Worm (Caenorhabditis elegans) whole organism, mixed stage, embryonic: ENCODE measurements around the gene F07C6.6.

ENCODE experiments used
- M03D4.4 ChIP-seq: sonication (generic microtip); optimal IDR thresholded peaks from 2 replicates; lab custom pipeline; 2017; ENCODE audit warnings: mild to moderate bottlenecking, missing genetic modification characterization, missing compliant biosample characterization
- bed-3 ChIP-seq: fragments of 200-800 bp; sonication (Bioruptor generic); optimal IDR thresholded peaks from 3 replicates; lab custom pipeline; 2018; ENCODE audit warnings: mild to moderate bottlenecking, missing genetic modification characterization, moderate library complexity, missing compliant biosample characterization
- blmp-1 ChIP-seq: fragments of 150-350 bp; optimal IDR thresholded peaks from 2 replicates; lab custom pipeline; 2014; ENCODE audit warnings: missing biosample characterization, missing genetic modification characterization
- ceh-43 ChIP-seq: fragments of 200-800 bp; sonication (Bioruptor generic); optimal IDR thresholded peaks from 2 replicates; lab custom pipeline; 2018; ENCODE audit warnings: mild to moderate bottlenecking, missing genetic modification characterization, moderate library complexity, missing compliant biosample characterization
- ceh-83 ChIP-seq: fragments of 200-800 bp; sonication (Bioruptor generic); optimal IDR thresholded peaks from 2 replicates; lab custom pipeline; 2018; ENCODE audit warnings: mild to moderate bottlenecking, missing genetic modification characterization, missing compliant biosample characterization
- ces-1 ChIP-seq: fragments of 150-350 bp; optimal IDR thresholded peaks from 2 replicates; lab custom pipeline; 2014; ENCODE audit warnings: missing biosample characterization, missing genetic modification reagents, missing genetic modification characterization
- drap-1 ChIP-seq: fragments of 200-800 bp; sonication (Bioruptor generic); optimal IDR thresholded peaks from 3 replicates; lab custom pipeline; 2018; ENCODE audit warnings: mild to moderate bottlenecking, missing genetic modification characterization, missing compliant biosample characterization
- elt-1 ChIP-seq: sonication (generic microtip); optimal IDR thresholded peaks from 2 replicates; lab custom pipeline; 2017; ENCODE audit warnings: missing genetic modification characterization, mild to moderate bottlenecking, missing compliant biosample characterization, antibody characterized with exemption, moderate library complexity, borderline replicate concordance; ENCODE audit not compliant: insufficient read depth
- elt-3 ChIP-seq: fragments of 150-350 bp; optimal IDR thresholded peaks from 2 replicates; lab custom pipeline; 2014; ENCODE audit warnings: missing biosample characterization, missing genetic modification characterization
- flh-1 ChIP-seq: fragments of 200-800 bp; sonication (Bioruptor generic); optimal IDR thresholded peaks from 2 replicates; lab custom pipeline; 2018; ENCODE audit warnings: mild to moderate bottlenecking, missing genetic modification characterization, moderate library complexity, missing compliant biosample characterization
- ham-2 ChIP-seq: fragments of 200-800 bp; sonication (Bioruptor generic); optimal IDR thresholded peaks from 2 replicates; lab custom pipeline; 2018; ENCODE audit warnings: mild to moderate bottlenecking, missing genetic modification characterization, missing compliant biosample characterization
- hlh-1 ChIP-seq: fragments of 150-350 bp; optimal IDR thresholded peaks from 2 replicates; lab custom pipeline; 2014; ENCODE audit warnings: missing biosample characterization, missing genetic modification reagents, missing genetic modification characterization
- lin-13 ChIP-seq: fragments of 150-350 bp; optimal IDR thresholded peaks from 2 replicates; lab custom pipeline; 2014; ENCODE audit warnings: missing biosample characterization, missing genetic modification characterization
- lin-32 ChIP-seq: fragments of 200-800 bp; sonication (Bioruptor generic); optimal IDR thresholded peaks from 2 replicates; lab custom pipeline; 2018; ENCODE audit warnings: mild to moderate bottlenecking, missing genetic modification characterization, missing compliant biosample characterization
- lsy-2 ChIP-seq: fragments of 150-350 bp; optimal IDR thresholded peaks from 2 replicates; lab custom pipeline; 2014; ENCODE audit warnings: missing biosample characterization, missing genetic modification characterization
- mab-5 ChIP-seq: fragments of 150-350 bp; optimal IDR thresholded peaks from 2 replicates; lab custom pipeline; 2014; ENCODE audit warnings: missing biosample characterization, missing genetic modification characterization
- mep-1 ChIP-seq: fragments of 150-350 bp; optimal IDR thresholded peaks from 2 replicates; lab custom pipeline; 2017; ENCODE audit warnings: missing biosample characterization, missing genetic modification reagents, missing genetic modification characterization, inconsistent platforms
- mls-2 ChIP-seq: sonication (generic microtip); optimal IDR thresholded peaks from 2 replicates; lab custom pipeline; 2016; ENCODE audit warnings: mild to moderate bottlenecking, missing genetic modification characterization, moderate library complexity, missing compliant biosample characterization
- nhr-12 ChIP-seq: fragments of 150-350 bp; optimal IDR thresholded peaks from 2 replicates; lab custom pipeline; 2014; ENCODE audit warnings: missing biosample characterization, missing genetic modification characterization
- nhr-2 ChIP-seq: fragments of 150-350 bp; optimal IDR thresholded peaks from 2 replicates; lab custom pipeline; 2014; ENCODE audit warnings: missing biosample characterization, missing genetic modification characterization
- nhr-237 ChIP-seq: fragments of 150-350 bp; optimal IDR thresholded peaks from 2 replicates; lab custom pipeline; 2014; ENCODE audit warnings: missing biosample characterization, missing genetic modification characterization
- nhr-76 ChIP-seq: sonication (generic microtip); optimal IDR thresholded peaks from 2 replicates; lab custom pipeline; 2017; ENCODE audit warnings: missing biosample characterization, missing genetic modification characterization
- pha-4 ChIP-seq: fragments of 150-350 bp; optimal IDR thresholded peaks from 2 replicates; lab custom pipeline; 2018; ENCODE audit warnings: missing biosample characterization, missing genetic modification reagents, missing genetic modification characterization
- sem-2 ChIP-seq: fragments of 200-800 bp; sonication (Bioruptor generic); optimal IDR thresholded peaks from 2 replicates; lab custom pipeline; 2018; ENCODE audit warnings: mild to moderate bottlenecking, missing genetic modification characterization, missing compliant biosample characterization
- snpc-4 ChIP-seq: fragments of 150-350 bp; optimal IDR thresholded peaks from 2 replicates; lab custom pipeline; 2014; ENCODE audit warnings: missing biosample characterization, missing genetic modification characterization
- sptf-1 ChIP-seq: sonication (generic microtip); optimal IDR thresholded peaks from 2 replicates; lab custom pipeline; 2017; ENCODE audit warnings: mild to moderate bottlenecking, missing genetic modification characterization, moderate library complexity, missing compliant biosample characterization
- tbx-8 ChIP-seq: fragments of 200-800 bp; sonication (Bioruptor generic); optimal IDR thresholded peaks from 2 replicates; lab custom pipeline; 2018; ENCODE audit warnings: mild to moderate bottlenecking, missing genetic modification characterization, moderate library complexity, missing compliant biosample characterization
- unc-120 ChIP-seq: sonication (generic microtip); optimal IDR thresholded peaks from 2 replicates; lab custom pipeline; 2017; ENCODE audit warnings: missing genetic modification characterization, missing compliant biosample characterization; ENCODE audit not compliant: poor library complexity, severe bottlenecking
- unc-39 ChIP-seq: fragments of 150-350 bp; optimal IDR thresholded peaks from 2 replicates; lab custom pipeline; 2014; ENCODE audit warnings: missing biosample characterization, missing genetic modification characterization
- unc-62 ChIP-seq: fragments of 150-350 bp; optimal IDR thresholded peaks from 2 replicates; lab custom pipeline; 2014; ENCODE audit warnings: missing biosample characterization, missing genetic modification reagents, missing genetic modification characterization
- zip-8 ChIP-seq: fragments of 150-350 bp; optimal IDR thresholded peaks from 2 replicates; lab custom pipeline; 2014; ENCODE audit warnings: missing biosample characterization, missing genetic modification characterization
- ztf-11 ChIP-seq: fragments of 150-350 bp; optimal IDR thresholded peaks from 2 replicates; lab custom pipeline; 2014; ENCODE audit warnings: missing biosample characterization, missing genetic modification characterization

F07C6.6 gene

ce11 chrIV:12754170-12754569 lies 38.4 kb upstream of the F07C6.6 start:
- no peak for TF ChIP-seq blmp-1
- TF ChIP-seq mep-1: no peak
- TF ChIP-seq bed-3 (GFP tag; lab: Kevin White, UChicago): no peak
- no peak for TF ChIP-seq nhr-237 (tag; lab: Kevin White, UChicago)
- TF ChIP-seq lsy-2 (tag; lab: Kevin White, UChicago): no peak
- TF ChIP-seq M03D4.4 (tag; lab: Kevin White, UChicago): no peak
- no peak for TF ChIP-seq mab-5
- no peak for TF ChIP-seq nhr-2 (tag; lab: Kevin White, UChicago)
- TF ChIP-seq nhr-12 (tag; lab: Kevin White, UChicago): no peak
- no peak for TF ChIP-seq ceh-83 (GFP tag; lab: Kevin White, UChicago)
- no peak for TF ChIP-seq drap-1 (GFP tag; lab: Kevin White, UChicago)
- no peak for TF ChIP-seq snpc-4 (tag; lab: Kevin White, UChicago)
- no peak for TF ChIP-seq unc-39 (tag; lab: Kevin White, UChicago)
- TF ChIP-seq flh-1 (GFP tag; lab: Kevin White, UChicago): no peak
- TF ChIP-seq pha-4 (tag; lab: Kevin White, UChicago): no peak
- no peak for TF ChIP-seq ceh-43 (GFP tag; lab: Kevin White, UChicago)
- TF ChIP-seq, all 35 proteins: peak for 0

- TF ChIP-seq unc-39 (tag; lab: Kevin White, UChicago): no peak
- peak; percentile 93 for TF ChIP-seq zip-8 (tag; lab: Kevin White, UChicago)
Measured at ce11 chrIV:12755641-12756040, 37.0 kb upstream of the F07C6.6 start.

ce11 chrIV:12757470-12757869 lies 35.1 kb upstream of the F07C6.6 start, which contains the start of gene flp-9:
TSS of gene flp-9 (minus strand) at chrIV:12757570.
- no peak for TF ChIP-seq lsy-2 (tag; lab: Kevin White, UChicago)
- TF ChIP-seq flh-1 (GFP tag; lab: Kevin White, UChicago): no peak
- no peak for TF ChIP-seq unc-62
- TF ChIP-seq nhr-76 (tag; lab: Kevin White, UChicago): no peak

ce11 chrIV:12762782-12763181 lies 29.8 kb upstream of the F07C6.6 start:
- no peak for TF ChIP-seq blmp-1
- TF ChIP-seq lin-13: no peak
- no peak for TF ChIP-seq unc-120 (tag; lab: Kevin White, UChicago)
- TF ChIP-seq ces-1: peak; percentile 83
- TF ChIP-seq tbx-8 (GFP tag; lab: Kevin White, UChicago): no peak

ce11 chrIV:12765067-12765466 lies 27.5 kb upstream of the F07C6.6 start, which contains the start of gene ZK897.10:
TSS of gene ZK897.10 (plus strand) at chrIV:12765351.
- TF ChIP-seq bed-3 (GFP tag; lab: Kevin White, UChicago) (no peak), pha-4 (tag; lab: Kevin White, UChicago) (no peak), lin-13 (no peak), nhr-237 (tag; lab: Kevin White, UChicago) (no peak), sem-2 (GFP tag; lab: Kevin White, UChicago) (no peak), flh-1 (GFP tag; lab: Kevin White, UChicago) (no peak), mab-5 (no peak), unc-39 (tag; lab: Kevin White, UChicago) (no peak), lsy-2 (tag; lab: Kevin White, UChicago) (no peak), elt-3 (tag; lab: Kevin White, UChicago) (no peak), blmp-1 (no peak), ztf-11 (tag; lab: Kevin White, UChicago) (no peak), elt-1 (tag; lab: Kevin White, UChicago) (no peak), hlh-1 (tag; lab: Kevin White, UChicago) (no peak), mls-2 (tag; lab: Kevin White, UChicago) (no peak), M03D4.4 (tag; lab: Kevin White, UChicago) (no peak), ces-1 (no peak), lin-32 (GFP tag; lab: Kevin White, UChicago) (no peak), mep-1 (no peak)

- TF ChIP-seq tbx-8 (GFP tag; lab: Kevin White, UChicago): no peak
- TF ChIP-seq ztf-11 (tag; lab: Kevin White, UChicago): no peak
- no peak for TF ChIP-seq ham-2 (GFP tag; lab: Kevin White, UChicago)
- TF ChIP-seq ces-1: peak; percentile 79
- peak; percentile 45 for TF ChIP-seq sptf-1 (tag; lab: Kevin White, UChicago)
- TF ChIP-seq nhr-76 (tag; lab: Kevin White, UChicago): no peak
- no peak for TF ChIP-seq nhr-2 (tag; lab: Kevin White, UChicago)
- peak; percentile 57 for TF ChIP-seq mls-2 (tag; lab: Kevin White, UChicago)
- TF ChIP-seq pha-4 (tag; lab: Kevin White, UChicago): no peak
- no peak for TF ChIP-seq ceh-43 (GFP tag; lab: Kevin White, UChicago)
- TF ChIP-seq M03D4.4 (tag; lab: Kevin White, UChicago): no peak
- peak; percentile 3 for TF ChIP-seq lsy-2 (tag; lab: Kevin White, UChicago)
- no peak for TF ChIP-seq unc-120 (tag; lab: Kevin White, UChicago)
- TF ChIP-seq, all 35 proteins: peak for 4
Measured at ce11 chrIV:12771414-12771813, 21.2 kb upstream of the F07C6.6 start.
